Worm (Caenorhabditis elegans): ENCODE data around the gene spot-1.
A peak's percentile ranks its signal among the peaks of the same experiment; 100 is the strongest.

The spot-1 gene

DNA sequence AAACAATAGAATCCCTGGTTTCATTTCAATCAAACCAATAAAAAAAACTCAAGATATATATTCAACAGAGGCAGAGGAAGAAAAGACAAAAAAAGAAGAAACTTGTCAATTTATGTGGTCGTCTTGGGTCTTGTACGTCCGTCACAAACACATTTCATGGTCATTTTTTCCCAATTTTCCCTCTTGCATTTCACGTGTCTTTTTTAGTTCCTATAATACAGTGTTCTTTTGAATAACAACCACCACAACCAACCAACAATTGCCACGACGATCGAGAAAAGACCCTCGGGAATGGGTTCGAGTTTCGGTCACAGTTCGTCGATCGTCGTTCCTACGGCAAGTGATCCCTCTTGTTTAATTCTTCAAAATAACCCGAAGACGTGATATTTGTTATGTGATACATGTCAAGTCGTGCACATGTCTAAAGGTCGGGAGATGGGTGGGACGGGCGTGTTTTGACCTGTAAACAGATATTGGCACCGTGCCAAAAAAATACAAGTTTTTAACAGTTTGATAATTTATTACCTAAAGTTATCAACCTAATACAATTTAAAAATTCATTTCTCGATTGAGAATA is 19.1 kb upstream of the spot-1 start (continued):
- TF ChIP-seq lin-35 (GFP tag; optimal IDR thresholded peaks at IDR 0.05) (peak in 1 of 2 experiments; percentile 7), unc-130 (tag; optimal IDR thresholded peaks at IDR 0.05) (no peak)

DNA sequence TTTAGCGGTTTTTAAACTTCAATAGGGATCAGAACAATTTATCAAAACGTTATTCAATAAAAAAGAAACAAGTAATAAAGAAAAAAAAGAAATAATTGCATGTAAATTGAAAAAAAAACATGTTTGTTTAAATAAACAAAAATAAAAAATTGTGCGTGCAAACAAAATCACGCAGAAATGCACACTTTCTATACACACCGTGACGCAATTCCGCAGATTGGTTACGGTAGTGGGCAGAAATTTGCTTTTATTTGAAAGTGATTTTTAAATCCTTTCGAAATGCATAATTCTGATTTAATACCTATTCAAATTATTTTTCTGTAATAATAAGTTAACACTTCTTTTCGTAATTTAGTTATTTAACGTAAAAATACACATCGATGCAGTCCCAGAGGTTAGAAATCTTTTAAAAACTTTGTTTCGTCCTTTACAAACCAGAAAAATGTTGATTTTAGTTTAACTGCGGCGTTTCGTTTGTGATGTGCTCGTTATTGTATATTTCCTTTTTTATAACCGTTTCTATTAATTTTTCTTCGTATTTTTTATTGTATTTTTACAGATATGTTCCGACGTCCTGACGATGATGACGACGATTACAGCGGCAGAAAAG is 16.1 kb upstream of the spot-1 start, which contains the start of gene cwf-19L2:
TSS of gene cwf-19L2 (plus strand) at position 560 of the 610 bp plus-strand sequence.
- no peak for TF ChIP-seq fkh-4 (tag; optimal IDR thresholded peaks at IDR 0.05; ENCODE audit: borderline replicate concordance)
- TF ChIP-seq C04F5.9 (tag; optimal IDR thresholded peaks at IDR 0.05), result no peak
- no peak for TF ChIP-seq nhr-237 (tag; optimal IDR thresholded peaks at IDR 0.05)
- no peak for TF ChIP-seq aly-2 (tag; optimal IDR thresholded peaks at IDR 0.05)
- no peak for TF ChIP-seq ets-5 (GFP tag; IDR thresholded peaks at IDR 0.05)
- TF ChIP-seq elt-3 (tag; optimal IDR thresholded peaks at IDR 0.05), result no peak
- TF ChIP-seq alr-1 (tag; optimal IDR thresholded peaks at IDR 0.05; ENCODE audit: borderline replicate concordance), result no peak
- TF ChIP-seq blmp-1 (tag; optimal IDR thresholded peaks at IDR 0.05), result no peak
- TF ChIP-seq mef-2 (tag; optimal IDR thresholded peaks at IDR 0.05), result no peak
- TF ChIP-seq ztf-11 (tag; optimal IDR thresholded peaks at IDR 0.05), result no peak
- TF ChIP-seq nhr-47 (tag; optimal IDR thresholded peaks at IDR 0.05), result no peak
- peak in 1 of 2 experiments; percentile 3 for TF ChIP-seq lin-35 (GFP tag; optimal IDR thresholded peaks at IDR 0.05)
- TF ChIP-seq nhr-84 (tag; optimal IDR thresholded peaks at IDR 0.05), result no peak
- peak; percentile 2 to 67 for TF ChIP-seq efl-1 (optimal IDR thresholded peaks at IDR 0.05)
- no peak for TF ChIP-seq efl-1 (GFP tag; optimal IDR thresholded peaks at IDR 0.05 in 1 of 2)
- TF ChIP-seq lsy-2 (tag; optimal IDR thresholded peaks at IDR 0.05), result peak; percentile 44 to 70
- TF ChIP-seq unc-130 (tag; optimal IDR thresholded peaks at IDR 0.05), result no peak
- TF ChIP-seq jun-1 (tag; optimal IDR thresholded peaks at IDR 0.05), result no peak
- no peak for TF ChIP-seq egl-13 (tag; optimal IDR thresholded peaks at IDR 0.05)
- TF ChIP-seq F16B12.6 (tag; optimal IDR thresholded peaks at IDR 0.05), result peak; percentile 57

DNA sequence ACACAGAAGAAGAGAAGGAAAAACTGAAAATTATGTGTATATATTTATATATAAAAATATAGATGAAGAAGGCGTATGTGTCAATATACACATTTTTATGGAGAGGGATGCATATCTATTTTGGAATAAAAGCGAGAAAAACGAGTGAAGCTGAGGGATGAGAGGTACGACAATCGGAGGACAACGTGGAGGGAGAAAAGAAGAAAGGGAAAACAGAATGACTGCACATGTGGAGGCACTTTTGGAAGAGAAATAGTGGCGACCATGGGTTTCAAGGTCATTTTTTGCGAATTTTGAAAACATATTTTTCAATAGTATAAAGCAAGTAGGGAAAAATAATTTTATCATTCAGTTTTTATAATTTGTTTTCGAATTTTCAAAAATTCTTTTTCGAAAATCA is 15.5 kb upstream of the spot-1 start:
- TF ChIP-seq elt-3 (tag; optimal IDR thresholded peaks at IDR 0.05) (no peak), dpl-1 (GFP tag; optimal IDR thresholded peaks at IDR 0.05) (peak in 1 of 3 experiments; percentile 32), ces-1 (GFP tag; optimal IDR thresholded peaks at IDR 0.05) (no peak), unc-130 (tag; optimal IDR thresholded peaks at IDR 0.05) (no peak), C04F5.9 (tag; optimal IDR thresholded peaks at IDR 0.05) (no peak), hlh-17 (GFP tag; optimal IDR thresholded peaks at IDR 0.05; ENCODE audit: borderline replicate concordance) (no peak), nhr-71 (tag; optimal IDR thresholded peaks at IDR 0.05) (no peak), skn-1 (tag; optimal IDR thresholded peaks at IDR 0.05) (peak; percentile 49), snpc-4 (tag; optimal IDR thresholded peaks at IDR 0.05) (no peak), alr-1 (tag; optimal IDR thresholded peaks at IDR 0.05; ENCODE audit: borderline replicate concordance) (no peak), lin-13 (GFP tag; optimal IDR thresholded peaks at IDR 0.05) (no peak), lin-39 (tag; optimal IDR thresholded peaks at IDR 0.05) (no peak), ceh-82 (tag; optimal IDR thresholded peaks at IDR 0.05) (no peak), nhr-12 (tag; optimal IDR thresholded peaks at IDR 0.05) (no peak), unc-86 (tag; optimal IDR thresholded peaks at IDR 0.05) (no peak), dsc-1 (tag; optimal IDR thresholded peaks at IDR 0.05) (no peak), nhr-19 (GFP tag; conservative IDR thresholded peaks at IDR 0.05) (no peak), swsn-7 (tag; optimal IDR thresholded peaks at IDR 0.05) (no peak), fos-1 (tag; optimal IDR thresholded peaks at IDR 0.05) (no peak), lsy-2 (tag; optimal IDR thresholded peaks at IDR 0.05) (peak in 1 of 2 experiments; percentile 28), ztf-11 (tag; optimal IDR thresholded peaks at IDR 0.05) (no peak), xbp-1 (tag; optimal IDR thresholded peaks at IDR 0.05) (no peak), lin-35 (GFP tag; optimal IDR thresholded peaks at IDR 0.05) (peak; percentile 22 to 33), elt-2 (tag; optimal IDR thresholded peaks at IDR 0.05) (no peak), ztf-4 (tag; optimal IDR thresholded peaks at IDR 0.05) (no peak), mdl-1 (tag; optimal IDR thresholded peaks at IDR 0.05) (no peak), mab-9 (GFP tag; IDR thresholded peaks at IDR 0.05) (no peak), ceh-88 (GFP tag; IDR thresholded peaks at IDR 0.05) (no peak), ceh-63 (GFP tag; optimal IDR thresholded peaks at IDR 0.05) (no peak), efl-3 (GFP tag; optimal IDR thresholded peaks at IDR 0.05) (no peak), snu-23 (GFP tag; optimal IDR thresholded peaks at IDR 0.05) (peak; percentile 10), sptf-1 (tag; optimal IDR thresholded peaks at IDR 0.05) (no peak), ama-1 (optimal IDR thresholded peaks at IDR 0.05) (no peak), tbx-2 (tag; optimal IDR thresholded peaks at IDR 0.05) (no peak), unc-62 (GFP tag; optimal IDR thresholded peaks at IDR 0.05) (no peak)
